Worm (Caenorhabditis elegans) whole organism, midembryonic: ENCODE results near the gene sra-28.

ENCODE experiments used
- T22C8.4 ChIP-seq: fragments of 200-800 bp; sonication (Bioruptor generic); IDR thresholded peaks from 2 replicates; pipeline ENCODE4 v1.3.6; 2022; ENCODE audit warnings: missing genetic modification characterization, missing compliant biosample characterization
- cog-1 ChIP-seq: sonication (generic microtip); optimal IDR thresholded peaks from 2 replicates; lab custom pipeline; 2016; ENCODE audit warnings: missing genetic modification characterization, missing compliant biosample characterization
- flt-1 ChIP-seq: fragments of 200-800 bp; sonication (Bioruptor generic); IDR thresholded peaks from 2 replicates; pipeline ENCODE4 v1.3.6; 2022; ENCODE audit warnings: missing genetic modification characterization, missing compliant biosample characterization
- klf-2 ChIP-seq: fragments of 200-800 bp; sonication (Bioruptor generic); conservative IDR thresholded peaks from 2 replicates; pipeline ENCODE4 v1.3.6; 2022; ENCODE audit warnings: missing genetic modification reagents, missing genetic modification characterization, missing compliant biosample characterization
- med-1 ChIP-seq: sonication (generic microtip); optimal IDR thresholded peaks from 2 replicates; lab custom pipeline; 2017; ENCODE audit warnings: missing genetic modification characterization, mild to moderate bottlenecking, missing compliant biosample characterization, antibody characterized with exemption, missing genetic modification reagents; ENCODE audit not compliant: insufficient read depth
- ref-1 ChIP-seq: fragments of 200-800 bp; sonication (Bioruptor generic); conservative IDR thresholded peaks from 2 replicates; pipeline ENCODE4 v1.3.6; 2022; ENCODE audit warnings: missing genetic modification reagents, missing genetic modification characterization, missing compliant biosample characterization
- tab-1 ChIP-seq: fragments of 200-800 bp; sonication (Bioruptor generic); IDR thresholded peaks from 2 replicates; pipeline ENCODE4 v1.3.6; 2022; ENCODE audit warnings: missing genetic modification characterization, missing compliant biosample characterization
- ztf-23 ChIP-seq: fragments of 200-800 bp; sonication (Bioruptor generic); IDR thresholded peaks from 2 replicates; pipeline ENCODE4 v1.3.6; 2022; ENCODE audit warnings: missing genetic modification reagents, missing genetic modification characterization, missing compliant biosample characterization
- ztf-29 ChIP-seq: fragments of 200-800 bp; sonication (Bioruptor generic); IDR thresholded peaks from 2 replicates; pipeline ENCODE4 v1.3.6; 2022; ENCODE audit warnings: missing genetic modification reagents, missing genetic modification characterization, missing compliant biosample characterization

DNA sequence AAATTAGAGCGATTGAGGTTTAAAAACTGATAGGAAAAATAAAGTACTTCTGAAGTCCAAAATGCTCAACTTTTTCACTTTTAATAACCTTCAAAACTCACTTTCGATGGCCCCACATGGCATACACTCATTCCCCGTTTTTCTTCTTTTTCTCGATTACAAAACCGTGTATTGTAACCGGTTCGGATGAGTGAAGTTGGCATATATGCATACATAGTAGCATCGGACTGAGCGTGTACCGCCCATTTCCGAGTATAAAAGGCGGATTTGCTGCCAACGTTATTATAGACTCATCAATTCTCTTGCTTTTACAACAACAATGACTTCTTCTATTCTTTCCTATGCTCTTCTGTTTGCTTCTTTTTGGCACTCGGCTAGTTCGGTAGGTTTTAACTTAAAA lies 9.2 kb upstream of the sra-28 start, which contains the start of gene C56C10.4:
- TF ChIP-seq T22C8.4 (GFP tag; lab: Robert Waterston, UW) (no peak), flt-1 (GFP tag; lab: Robert Waterston, UW) (no peak), med-1 (no peak), tab-1 (GFP tag; lab: Robert Waterston, UW) (no peak), klf-2 (GFP tag; lab: Robert Waterston, UW) (no peak), cog-1 (tag; lab: Kevin White, UChicago) (no peak), ref-1 (GFP tag; lab: Robert Waterston, UW) (no peak), ztf-23 (no peak), ztf-29 (GFP tag; lab: Robert Waterston, UW) (no peak)
